Worm (Caenorhabditis elegans) whole organism, L4 larva: Measurements from ENCODE around the gene Y67D8B.2.
A peak's percentile ranks its signal among the peaks of the same experiment; 100 is the strongest.

Experiments used
- F10B5.3 ChIP-seq: sonication (generic microtip); optimal IDR thresholded peaks from 2 replicates; lab custom pipeline; 2016; ENCODE audit warnings: mild to moderate bottlenecking, missing genetic modification characterization, missing compliant biosample characterization
- F37D6.2 ChIP-seq: sonication (generic microtip); optimal IDR thresholded peaks from 2 replicates; lab custom pipeline; 2016; ENCODE audit warnings: mild to moderate bottlenecking, missing genetic modification characterization, missing compliant biosample characterization
- T20F7.1 ChIP-seq: fragments of 200-800 bp; sonication (Bioruptor generic); optimal IDR thresholded peaks from 2 replicates; lab custom pipeline; 2018; ENCODE audit warnings: mild to moderate bottlenecking, missing genetic modification characterization, missing compliant biosample characterization
- Y105C5A.15 ChIP-seq: fragments of 200-800 bp; sonication (Bioruptor generic); IDR thresholded peaks from 2 replicates; pipeline ENCODE4 v1.3.6; 2022; ENCODE audit warnings: missing genetic modification characterization, missing compliant biosample characterization
- Y5F2A.4 ChIP-seq: fragments of 200-800 bp; sonication (Bioruptor generic); optimal IDR thresholded peaks from 2 replicates; lab custom pipeline; 2018; ENCODE audit warnings: mild to moderate bottlenecking, missing genetic modification characterization, missing compliant biosample characterization
- ZK337.2 ChIP-seq: fragments of 200-800 bp; sonication (Bioruptor generic); IDR thresholded peaks from 2 replicates; pipeline ENCODE4 v1.3.6; 2022; ENCODE audit warnings: missing genetic modification reagents, missing genetic modification characterization, missing compliant biosample characterization
- arid-1 ChIP-seq: fragments of 200-800 bp; sonication (Bioruptor generic); conservative IDR thresholded peaks from 2 replicates; pipeline ENCODE4 v1.3.6; 2022; ENCODE audit warnings: missing genetic modification reagents, missing genetic modification characterization, missing compliant biosample characterization
- attf-4 ChIP-seq: sonication (generic microtip); optimal IDR thresholded peaks from 3 replicates; lab custom pipeline; 2017; ENCODE audit warnings: missing biosample characterization, missing genetic modification characterization
- ceh-20 ChIP-seq: fragments of 200-800 bp; sonication (Bioruptor generic); IDR thresholded peaks from 2 replicates; pipeline ENCODE4 v1.3.6; 2022; ENCODE audit warnings: missing genetic modification reagents, missing genetic modification characterization, missing compliant biosample characterization
- ceh-32 ChIP-seq: sonication (generic microtip); optimal IDR thresholded peaks from 2 replicates; lab custom pipeline; 2016; ENCODE audit warnings: mild to moderate bottlenecking, missing genetic modification characterization, missing compliant biosample characterization; ENCODE audit not compliant: poor library complexity
- ceh-44 ChIP-seq: fragments of 200-800 bp; sonication (Bioruptor generic); IDR thresholded peaks from 2 replicates; pipeline ENCODE4 v1.3.6; 2022; ENCODE audit warnings: missing genetic modification reagents, missing genetic modification characterization, missing compliant biosample characterization
- ctbp-1 ChIP-seq: fragments of 200-800 bp; sonication (Bioruptor generic); IDR thresholded peaks from 2 replicates; pipeline ENCODE4 v1.3.6; 2022; ENCODE audit warnings: missing genetic modification reagents, missing genetic modification characterization, missing compliant biosample characterization
- dmd-6 ChIP-seq: fragments of 200-800 bp; sonication (Bioruptor generic); IDR thresholded peaks from 2 replicates; pipeline ENCODE4 v1.3.6; 2022; ENCODE audit warnings: missing genetic modification reagents, missing genetic modification characterization, missing compliant biosample characterization
- dmd-8 ChIP-seq: fragments of 200-800 bp; sonication (Bioruptor generic); IDR thresholded peaks from 2 replicates; pipeline ENCODE4 v1.3.6; 2022; ENCODE audit warnings: missing genetic modification characterization, missing compliant biosample characterization
- dpl-1 ChIP-seq: fragments of 150-350 bp; optimal IDR thresholded peaks from 2 replicates; lab custom pipeline; 2014; ENCODE audit warnings: missing biosample characterization, missing genetic modification reagents, missing genetic modification characterization
- egl-27 ChIP-seq: sonication (generic microtip); optimal IDR thresholded peaks from 3 replicates; lab custom pipeline; 2017; ENCODE audit warnings: missing biosample characterization, missing genetic modification reagents, missing genetic modification characterization
- gei-8 ChIP-seq: fragments of 200-800 bp; sonication (Bioruptor generic); optimal IDR thresholded peaks from 2 replicates; lab custom pipeline; 2018; ENCODE audit warnings: mild to moderate bottlenecking, missing genetic modification characterization, missing compliant biosample characterization
- hif-1 ChIP-seq, 2 experiments: sonication (generic microtip); optimal IDR thresholded peaks; 2 replicates each; lab custom pipeline; 2016 to 2017; ENCODE audit warnings: missing compliant biosample characterization in 2 of 2, missing genetic modification characterization in 2 of 2, missing genetic modification reagents in 2 of 2, missing genotype in 2 of 2, mild to moderate bottlenecking in 1 of 2
- hlh-30 ChIP-seq: sonication (generic microtip); optimal IDR thresholded peaks from 2 replicates; lab custom pipeline; 2017; ENCODE audit warnings: antibody characterized with exemption, mild to moderate bottlenecking, missing genetic modification characterization, missing compliant biosample characterization; ENCODE audit not compliant: insufficient read depth
- jun-1 ChIP-seq: fragments of 150-350 bp; optimal IDR thresholded peaks from 2 replicates; lab custom pipeline; 2014; ENCODE audit warnings: missing biosample characterization, missing genetic modification reagents, missing genetic modification characterization
- lin-1 ChIP-seq: fragments of 200-800 bp; sonication (Bioruptor generic); IDR thresholded peaks from 2 replicates; pipeline ENCODE4 v1.3.6; 2022; ENCODE audit warnings: missing genetic modification reagents, missing genetic modification characterization, missing compliant biosample characterization
- lin-38 ChIP-seq: fragments of 200-800 bp; sonication (Bioruptor generic); IDR thresholded peaks from 2 replicates; pipeline ENCODE4 v1.3.6; 2022; ENCODE audit warnings: missing genetic modification reagents, missing genetic modification characterization, missing compliant biosample characterization
- lin-39 ChIP-seq: fragments of 150-350 bp; optimal IDR thresholded peaks from 2 replicates; lab custom pipeline; 2014; ENCODE audit warnings: missing biosample characterization, missing genetic modification reagents, missing genetic modification characterization
- lir-3 ChIP-seq: sonication (generic microtip); optimal IDR thresholded peaks from 2 replicates; lab custom pipeline; 2016; ENCODE audit warnings: mild to moderate bottlenecking, missing genetic modification characterization, missing compliant biosample characterization
- lsy-2 ChIP-seq, 2 experiments: fragments of 150-350 bp in 1 of 2; sonication (generic microtip) in 1 of 2; optimal IDR thresholded peaks; 2 replicates each; lab custom pipeline; 2014 to 2017; ENCODE audit warnings: missing biosample characterization in 2 of 2, missing genetic modification characterization in 2 of 2
- madf-9 ChIP-seq: fragments of 200-800 bp; sonication (Bioruptor generic); conservative IDR thresholded peaks from 2 replicates; pipeline ENCODE4 v1.3.6; 2022; ENCODE audit warnings: missing genetic modification reagents, missing genetic modification characterization, missing compliant biosample characterization
- mes-2 ChIP-seq: sonication (generic microtip); optimal IDR thresholded peaks from 2 replicates; lab custom pipeline; 2016; ENCODE audit warnings: missing genotype, mild to moderate bottlenecking, missing genetic modification characterization, missing compliant biosample characterization; ENCODE audit not compliant: poor library complexity, severe bottlenecking
- mxl-2 ChIP-seq: fragments of 200-800 bp; sonication (Bioruptor generic); conservative IDR thresholded peaks from 2 replicates; pipeline ENCODE4 v1.3.6; 2022; ENCODE audit warnings: missing genetic modification reagents, missing genetic modification characterization, missing compliant biosample characterization
- nhr-237 ChIP-seq: sonication (generic microtip); optimal IDR thresholded peaks from 2 replicates; lab custom pipeline; 2017; ENCODE audit warnings: missing biosample characterization, missing genetic modification characterization
- nhr-28 ChIP-seq: fragments of 150-350 bp; optimal IDR thresholded peaks from 2 replicates; lab custom pipeline; 2014; ENCODE audit warnings: missing biosample characterization, missing genetic modification characterization
- nhr-42 ChIP-seq: fragments of 200-800 bp; sonication (Bioruptor generic); IDR thresholded peaks from 2 replicates; pipeline ENCODE4 v1.3.6; 2022; ENCODE audit warnings: missing genetic modification characterization, missing compliant biosample characterization
- nhr-48 ChIP-seq: sonication (generic microtip); optimal IDR thresholded peaks from 2 replicates; lab custom pipeline; 2016; ENCODE audit warnings: mild to moderate bottlenecking, missing genetic modification characterization, missing compliant biosample characterization
- nhr-6 ChIP-seq: fragments of 150-350 bp; optimal IDR thresholded peaks from 2 replicates; lab custom pipeline; 2014; ENCODE audit warnings: missing biosample characterization, missing genetic modification characterization
- nhr-77 ChIP-seq: fragments of 150-350 bp; optimal IDR thresholded peaks from 2 replicates; lab custom pipeline; 2014; ENCODE audit warnings: missing biosample characterization, missing genetic modification characterization
- php-3 ChIP-seq: fragments of 200-800 bp; sonication (Bioruptor generic); IDR thresholded peaks from 2 replicates; pipeline ENCODE4 v1.3.6; 2022; ENCODE audit warnings: missing genetic modification reagents, missing genetic modification characterization, missing compliant biosample characterization
- rbr-2 ChIP-seq: sonication (generic microtip); optimal IDR thresholded peaks from 2 replicates; lab custom pipeline; 2016; ENCODE audit warnings: missing genotype, missing genetic modification characterization, missing compliant biosample characterization
- spr-1 ChIP-seq: sonication (generic microtip); optimal IDR thresholded peaks from 2 replicates; lab custom pipeline; 2016; ENCODE audit warnings: mild to moderate bottlenecking, missing genetic modification characterization, missing compliant biosample characterization
- tag-97 ChIP-seq: fragments of 200-800 bp; sonication (Bioruptor generic); IDR thresholded peaks from 2 replicates; pipeline ENCODE4 v1.3.6; 2022; ENCODE audit warnings: missing genetic modification characterization, missing compliant biosample characterization
- tra-1 ChIP-seq: fragments of 200-800 bp; sonication (Bioruptor generic); IDR thresholded peaks from 2 replicates; pipeline ENCODE4 v1.3.6; 2022; ENCODE audit warnings: missing genetic modification reagents, missing genetic modification characterization, missing compliant biosample characterization
- unc-130 ChIP-seq: sonication (generic microtip); optimal IDR thresholded peaks from 2 replicates; lab custom pipeline; 2016; ENCODE audit warnings: missing genetic modification reagents, missing genetic modification characterization, missing compliant biosample characterization
- unc-39 ChIP-seq: sonication (generic microtip); optimal IDR thresholded peaks from 2 replicates; lab custom pipeline; 2017; ENCODE audit warnings: missing biosample characterization, missing genetic modification characterization
- unc-62 ChIP-seq, 3 experiments: fragments of 150-350 bp in 1 of 3; sonication (generic microtip); optimal IDR thresholded peaks in 2 of 3; peaks in 1 of 3; 1 replicate in 1 of 3; 2 replicates in 2 of 3; lab custom pipeline; 2014 to 2017; ENCODE audit warnings: missing biosample characterization in 3 of 3, missing genetic modification characterization in 3 of 3, missing genetic modification reagents in 3 of 3, missing genotype in 1 of 3
- vab-7 ChIP-seq: fragments of 200-800 bp; sonication (Bioruptor generic); IDR thresholded peaks from 2 replicates; pipeline ENCODE4 v1.3.6; 2022; ENCODE audit warnings: missing genetic modification reagents, missing genetic modification characterization, missing compliant biosample characterization
- zag-1 ChIP-seq: fragments of 150-350 bp; optimal IDR thresholded peaks from 2 replicates; lab custom pipeline; 2014; ENCODE audit warnings: missing biosample characterization, missing genetic modification characterization
- zfp-3 ChIP-seq: fragments of 200-800 bp; sonication (Bioruptor generic); conservative IDR thresholded peaks from 2 replicates; pipeline ENCODE4 v1.3.6; 2022; ENCODE audit warnings: missing genetic modification reagents, missing genetic modification characterization, missing compliant biosample characterization
- zip-11 ChIP-seq: fragments of 200-800 bp; sonication (Bioruptor generic); IDR thresholded peaks from 2 replicates; pipeline ENCODE4 v1.3.6; 2022; ENCODE audit warnings: missing genetic modification characterization, missing compliant biosample characterization

Y67D8B.2 gene

DNA sequence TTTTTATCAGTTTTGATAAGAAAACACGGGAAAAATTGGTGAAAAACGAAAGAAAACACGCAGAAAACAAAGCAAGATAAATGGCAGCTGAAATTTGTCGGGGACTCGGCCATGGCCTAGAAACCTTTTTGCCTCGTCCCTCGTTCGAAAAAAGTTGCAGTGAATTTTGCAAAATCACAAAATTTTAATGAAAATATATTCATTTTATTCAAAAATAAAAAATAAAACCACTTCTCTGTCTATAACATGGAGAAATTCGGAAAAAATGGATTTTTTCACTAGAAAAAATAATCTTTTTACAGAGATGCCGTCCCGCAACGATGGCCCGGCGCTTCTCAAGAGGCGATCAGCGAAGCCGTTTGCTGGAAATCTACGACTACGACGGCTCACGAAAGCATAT is 30.8 kb upstream of the Y67D8B.2 start, which contains the start of gene Y67D8A.2:
TSS of gene Y67D8A.2 (plus strand) at position 301 of the 400 bp plus-strand sequence.
- TF ChIP-seq dmd-6 (GFP tag; lab: Robert Waterston, UW), result no peak
- no peak for TF ChIP-seq Y5F2A.4 (GFP tag; lab: Kevin White, UChicago)
- no peak for TF ChIP-seq madf-9
- no peak for TF ChIP-seq dmd-8 (GFP tag; lab: Robert Waterston, UW)
- TF ChIP-seq ZK337.2, result no peak
- no peak for TF ChIP-seq ceh-44 (GFP tag; lab: Robert Waterston, UW)
- TF ChIP-seq nhr-77 (tag; lab: Kevin White, UChicago), result no peak
- no peak for TF ChIP-seq ctbp-1
- TF ChIP-seq arid-1 (GFP tag; lab: Robert Waterston, UW), result no peak
- TF ChIP-seq unc-130 (GFP tag; lab: Kevin White, UChicago), result no peak
- TF ChIP-seq lin-1, result no peak
- no peak for TF ChIP-seq rbr-2 (tag; lab: Kevin White, UChicago)
- no peak for TF ChIP-seq mxl-2
- no peak for TF ChIP-seq T20F7.1 (GFP tag; lab: Kevin White, UChicago)
- no peak for TF ChIP-seq lir-3 (tag; lab: Kevin White, UChicago)
- TF ChIP-seq unc-62 (GFP tag; optimal IDR thresholded peaks at IDR 0.05 in 1 of 2; lab: Kevin White, UChicago), result no peak
- no peak for TF ChIP-seq unc-62 (tag; optimal IDR thresholded peaks at IDR 0.05; lab: Kevin White, UChicago)

DNA sequence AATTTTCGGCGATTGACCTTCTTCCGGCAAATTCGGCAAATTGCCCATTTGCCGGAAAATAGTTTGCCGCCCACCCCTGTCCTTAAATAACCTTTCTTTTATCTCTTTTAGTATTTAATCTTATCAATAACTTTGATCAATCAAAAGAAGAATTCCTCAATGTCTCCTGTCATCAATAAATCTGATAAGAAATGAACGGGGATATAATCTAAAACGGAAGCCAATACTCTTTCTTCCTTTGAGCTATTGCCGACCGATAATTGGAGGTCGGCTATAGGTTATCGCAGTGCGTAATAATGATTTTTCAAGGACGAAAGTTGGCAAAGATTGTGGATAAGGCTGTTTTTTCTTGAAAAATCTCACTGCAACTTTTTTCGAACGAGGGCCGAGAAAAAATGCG is 29.8 kb upstream of the Y67D8B.2 start:
- TF ChIP-seq nhr-42 (GFP tag; lab: Robert Waterston, UW) (no peak), lsy-2 (tag; optimal IDR thresholded peaks at IDR 0.05; lab: Kevin White, UChicago) (no peak), zag-1 (no peak), nhr-6 (tag; lab: Kevin White, UChicago) (no peak), rbr-2 (tag; lab: Kevin White, UChicago) (no peak), ceh-20 (no peak), hlh-30 (tag; lab: Kevin White, UChicago) (no peak), ZK337.2 (no peak), zfp-3 (GFP tag; lab: Robert Waterston, UW) (no peak), vab-7 (no peak), nhr-237 (tag; lab: Kevin White, UChicago) (no peak), arid-1 (GFP tag; lab: Robert Waterston, UW) (no peak), tra-1 (GFP tag; lab: Robert Waterston, UW) (no peak), spr-1 (tag; lab: Kevin White, UChicago) (no peak)

DNA sequence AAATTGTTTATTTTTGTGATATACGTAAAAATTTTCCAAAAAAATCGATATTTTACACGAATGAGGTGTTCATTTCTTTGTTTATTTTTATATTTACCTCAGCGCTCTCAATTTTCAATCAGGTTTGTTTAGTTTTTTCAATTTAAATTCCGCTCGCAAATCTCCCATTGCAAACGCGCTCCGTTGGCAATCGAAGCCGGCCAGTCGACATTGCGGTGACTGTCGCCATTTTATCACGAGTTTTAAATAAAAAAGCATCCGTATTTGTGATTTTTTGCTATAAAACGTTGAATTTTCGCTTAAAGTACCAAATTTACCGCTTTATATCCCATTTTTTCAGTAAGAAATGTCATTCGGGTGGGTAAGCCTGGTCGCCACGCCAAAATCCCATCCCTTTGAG is 22.1 kb upstream of the Y67D8B.2 start, which contains the start of gene slmp-1:
TSS of gene slmp-1 (plus strand) at position 335 of the 400 bp plus-strand sequence.
- TF ChIP-seq ceh-32 (tag; lab: Kevin White, UChicago), result no peak
- TF ChIP-seq unc-39, result no peak
- TF ChIP-seq nhr-28 (tag; lab: Kevin White, UChicago), result peak; percentile 43
- TF ChIP-seq nhr-48 (tag; lab: Kevin White, UChicago), result no peak
- TF ChIP-seq tag-97 (GFP tag; lab: Robert Waterston, UW), result no peak
- TF ChIP-seq php-3 (GFP tag; lab: Robert Waterston, UW), result no peak
- TF ChIP-seq F10B5.3 (tag; lab: Kevin White, UChicago), result no peak
- TF ChIP-seq egl-27 (tag; lab: Kevin White, UChicago), result no peak
- TF ChIP-seq zip-11 (GFP tag; lab: Robert Waterston, UW), result no peak
- peak; percentile 92 for TF ChIP-seq lin-38 (GFP tag; lab: Robert Waterston, UW)
- no peak for TF ChIP-seq F37D6.2 (tag; lab: Kevin White, UChicago)
- no peak for TF ChIP-seq gei-8 (GFP tag; lab: Kevin White, UChicago)
- no peak for TF ChIP-seq nhr-237 (tag; lab: Kevin White, UChicago)
- no peak for TF ChIP-seq lin-1
- peak; percentile 81 for TF ChIP-seq mes-2 (tag; lab: Kevin White, UChicago)
- peak in 1 of 2 experiments; percentile 24 for TF ChIP-seq hif-1 (tag; optimal IDR thresholded peaks at IDR 0.05; lab: Kevin White, UChicago)
- peak; percentile 93 for TF ChIP-seq hlh-30 (tag; lab: Kevin White, UChicago)
- TF ChIP-seq lin-39, result no peak
- peak; percentile 13 for TF ChIP-seq nhr-6 (tag; lab: Kevin White, UChicago)
- no peak for TF ChIP-seq Y105C5A.15 (GFP tag; lab: Robert Waterston, UW)
- TF ChIP-seq rbr-2 (tag; lab: Kevin White, UChicago), result peak; percentile 26
- no peak for TF ChIP-seq spr-1 (tag; lab: Kevin White, UChicago)
- TF ChIP-seq jun-1 (tag; lab: Kevin White, UChicago), result no peak
- no peak for TF ChIP-seq arid-1 (GFP tag; lab: Robert Waterston, UW)
- TF ChIP-seq lsy-2 (tag; optimal IDR thresholded peaks at IDR 0.05; lab: Kevin White, UChicago), result peak in 1 of 2 experiments; percentile 78
- TF ChIP-seq nhr-77 (tag; lab: Kevin White, UChicago), result peak; percentile 13
- peak; percentile 88 for TF ChIP-seq dpl-1 (GFP tag; lab: Kevin White, UChicago)
- TF ChIP-seq attf-4 (tag; lab: Kevin White, UChicago), result no peak
